Fruit fly (Drosophila melanogaster) whole organism, adult: ENCODE data around the gene CG33108.

Source experiments
- CG1620 ChIP-seq: fragments of 200-800 bp; sonication (Bioruptor generic); optimal IDR thresholded peaks from 2 replicates; lab custom pipeline; 2016; ENCODE audit warnings: missing biosample characterization, missing genetic modification characterization
- CG7045 ChIP-seq: fragments of 200-800 bp; sonication (Bioruptor generic); optimal IDR thresholded peaks from 2 replicates; lab custom pipeline; 2017; ENCODE audit warnings: missing biosample characterization, mild to moderate bottlenecking, missing genetic modification characterization
- Hr96 ChIP-seq: fragments of 200-800 bp; sonication (Bioruptor generic); optimal IDR thresholded peaks from 2 replicates; lab custom pipeline; 2016; ENCODE audit warnings: missing biosample characterization, missing genetic modification characterization

DNA sequence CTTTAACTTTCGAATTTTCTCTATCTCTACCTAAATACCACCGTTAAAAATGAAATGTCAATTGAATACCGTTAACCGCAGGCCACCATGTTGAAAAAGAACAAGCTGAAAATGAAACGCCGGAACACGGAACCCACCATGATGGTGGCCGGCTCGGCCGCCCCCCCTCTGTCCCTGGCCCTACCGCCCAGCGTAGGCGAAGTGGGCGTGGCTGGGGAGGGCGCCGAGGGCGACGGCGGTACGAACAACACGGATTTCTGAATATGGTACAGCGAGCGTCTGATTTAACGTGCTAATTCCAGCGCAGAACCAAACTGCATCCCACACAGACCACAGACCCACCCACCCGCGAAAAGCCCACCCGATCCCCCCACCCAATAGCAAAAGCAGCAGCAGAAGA, 13.8 kb upstream of the CG33108 start:
- TF ChIP-seq CG1620 (GFP tag; lab: Kevin White, UChicago) (no peak), Hr96 (no peak), CG7045 (no peak)
